Worm (Caenorhabditis elegans): ENCODE measurements around the gene W03F9.2.

The W03F9.2 gene

DNA sequence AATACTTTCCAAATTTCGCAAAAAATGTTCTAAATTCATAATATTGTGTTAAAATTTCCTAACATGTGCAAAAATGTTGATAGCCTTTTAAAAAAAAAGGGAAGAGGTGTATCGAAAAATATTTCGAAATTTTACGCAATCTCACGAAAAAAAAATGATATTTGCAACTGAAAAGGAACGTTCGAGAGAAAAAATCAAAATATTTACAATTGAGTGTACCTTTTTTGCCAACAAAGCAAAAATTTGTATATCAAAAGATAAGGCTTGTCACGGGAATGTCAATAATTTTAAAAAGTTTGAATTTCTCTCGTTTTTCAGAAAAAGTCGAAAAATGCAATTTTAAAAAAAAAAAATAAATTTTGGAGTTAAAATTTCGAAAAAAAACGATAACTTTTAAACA, 4.3 kb downstream of the W03F9.2 start (continued):
- TF ChIP-seq madf-9 (GFP tag; conservative IDR thresholded peaks at IDR 0.05) (no peak), aly-2 (tag; optimal IDR thresholded peaks at IDR 0.05) (no peak), mes-2 (tag; optimal IDR thresholded peaks at IDR 0.05; ENCODE audit: poor library complexity, severe bottlenecking) (no peak), daf-16 (GFP tag; optimal IDR thresholded peaks at IDR 0.05) (peak in 1 of 2 experiments; percentile 46), daf-16 (tag; optimal IDR thresholded peaks at IDR 0.05) (peak; percentile 72), fos-1 (tag; optimal IDR thresholded peaks at IDR 0.05) (no peak), lin-38 (GFP tag; IDR thresholded peaks at IDR 0.05) (peak; percentile 30; the same call in 1 of the 2 replicates)

DNA sequence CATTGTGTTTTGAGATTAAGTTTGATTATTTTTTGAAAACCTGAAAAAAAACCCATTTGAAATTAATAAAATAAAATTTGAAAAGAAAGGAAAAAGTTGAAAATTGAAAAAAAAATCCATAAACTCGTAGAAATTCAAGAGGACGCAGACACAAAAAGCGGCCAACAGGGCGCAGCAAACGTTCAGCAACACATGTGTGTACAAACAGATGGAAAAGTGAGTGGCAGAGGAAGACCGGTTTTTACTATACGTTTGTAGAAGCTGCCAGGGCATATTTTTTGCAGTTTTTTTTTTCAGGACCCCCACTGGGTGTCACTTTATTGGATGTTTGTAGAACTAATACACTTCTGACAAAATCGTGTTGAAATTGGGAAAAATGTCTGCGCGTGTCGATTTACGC, 5.1 kb downstream of the W03F9.2 start, which contains the start of gene cgp-1:
TSS of gene cgp-1 (minus strand) at position 40 of the 400 bp plus-strand sequence.
- TF ChIP-seq madf-9 (GFP tag; conservative IDR thresholded peaks at IDR 0.05) (no peak), egl-27 (tag; optimal IDR thresholded peaks at IDR 0.05) (no peak), mes-2 (tag; optimal IDR thresholded peaks at IDR 0.05; ENCODE audit: poor library complexity, severe bottlenecking) (peak; percentile 46), hlh-30 (tag; optimal IDR thresholded peaks at IDR 0.05; ENCODE audit: insufficient read depth) (peak; percentile 13), aha-1 (tag) (no peak), F37D6.2 (tag; optimal IDR thresholded peaks at IDR 0.05) (no peak), zfp-2 (tag; optimal IDR thresholded peaks at IDR 0.05) (no peak), madf-5 (GFP tag; IDR thresholded peaks at IDR 0.05) (no peak), unc-39 (tag; optimal IDR thresholded peaks at IDR 0.05) (no peak), dpl-1 (GFP tag; optimal IDR thresholded peaks at IDR 0.05) (peak; percentile 26), fkh-10 (GFP tag; optimal IDR thresholded peaks at IDR 0.05) (no peak), nhr-111 (GFP tag; optimal IDR thresholded peaks at IDR 0.05) (no peak), set-16 (GFP tag; IDR thresholded peaks at IDR 0.05) (no peak), nhr-102 (tag; optimal IDR thresholded peaks at IDR 0.05) (no peak), mxl-3 (GFP tag; optimal IDR thresholded peaks at IDR 0.05) (peak; percentile 62), nhr-28 (tag; optimal IDR thresholded peaks at IDR 0.05) (peak; percentile 30), mxl-2 (GFP tag; conservative IDR thresholded peaks at IDR 0.05) (no peak), aly-2 (tag; optimal IDR thresholded peaks at IDR 0.05) (no peak), snpc-4 (tag; optimal IDR thresholded peaks at IDR 0.05) (no peak), daf-16 (GFP tag; optimal IDR thresholded peaks at IDR 0.05) (no peak), daf-16 (tag; optimal IDR thresholded peaks at IDR 0.05) (peak; percentile 45), nhr-10 (tag; optimal IDR thresholded peaks at IDR 0.05) (no peak), nhr-42 (GFP tag; IDR thresholded peaks at IDR 0.05) (no peak), dmd-9 (GFP tag; IDR thresholded peaks at IDR 0.05) (no peak), snpc-1.2 (GFP tag; IDR thresholded peaks at IDR 0.05) (no peak), mdl-1 (tag; optimal IDR thresholded peaks at IDR 0.05) (peak in 1 of 2 experiments; percentile 38), F44E2.7 (GFP tag; IDR thresholded peaks at IDR 0.05) (no peak), hif-1 (tag; optimal IDR thresholded peaks at IDR 0.05) (no peak), ZK546.5 (tag; optimal IDR thresholded peaks at IDR 0.05) (no peak), tra-1 (GFP tag; IDR thresholded peaks at IDR 0.05) (no peak), lir-3 (tag; optimal IDR thresholded peaks at IDR 0.05) (no peak), F49E8.2 (tag; optimal IDR thresholded peaks at IDR 0.05; ENCODE audit: borderline replicate concordance) (no peak), Y75B8A.6 (GFP tag; IDR thresholded peaks at IDR 0.05) (no peak), Y105C5A.15 (GFP tag; IDR thresholded peaks at IDR 0.05) (no peak), mep-1 (tag; optimal IDR thresholded peaks at IDR 0.05) (peak; percentile 42), vab-7 (GFP tag; IDR thresholded peaks at IDR 0.05) (no peak), ceh-20 (GFP tag; IDR thresholded peaks at IDR 0.05) (no peak), dmd-6 (GFP tag; IDR thresholded peaks at IDR 0.05) (no peak), lin-38 (GFP tag; IDR thresholded peaks at IDR 0.05) (peak; percentile 32), nhr-77 (tag; optimal IDR thresholded peaks at IDR 0.05) (no peak), arid-1 (GFP tag; conservative IDR thresholded peaks at IDR 0.05) (no peak), duxl-1 (tag; optimal IDR thresholded peaks at IDR 0.05; ENCODE audit: poor library complexity) (no peak), jun-1 (tag; optimal IDR thresholded peaks at IDR 0.05) (no peak), pha-4 (GFP tag; IDR thresholded peaks at IDR 0.05) (no peak; the same call in 1 of the 2 replicates), pha-4 (tag; optimal IDR thresholded peaks at IDR 0.05) (peak; percentile 17), R02D3.7 (tag; optimal IDR thresholded peaks at IDR 0.05) (no peak), zip-11 (GFP tag; IDR thresholded peaks at IDR 0.05) (no peak), ceh-44 (GFP tag; IDR thresholded peaks at IDR 0.05) (no peak)
